Fruit fly (Drosophila melanogaster): ENCODE data around the gene CG43965.

- no peak for TF ChIP-seq CG1792 (GFP tag; optimal IDR thresholded peaks at IDR 0.05)
- no peak for TF ChIP-seq Blimp-1 (GFP tag; optimal IDR thresholded peaks at IDR 0.05)
- no peak for TF ChIP-seq CG6254 (GFP tag; optimal IDR thresholded peaks at IDR 0.05)
- no peak for TF ChIP-seq Fer1 (GFP tag; optimal IDR thresholded peaks at IDR 0.05)
- TF ChIP-seq Ssrp (tag; optimal IDR thresholded peaks at IDR 0.05), result no peak
- TF ChIP-seq MESR4 (GFP tag; optimal IDR thresholded peaks at IDR 0.05), result no peak
- TF ChIP-seq seq (GFP tag; IDR thresholded peaks at IDR 0.05), result no peak
- no peak for TF ChIP-seq CG42726 (GFP tag; IDR thresholded peaks at IDR 0.05; ENCODE audit: partially characterized antibody)
- TF ChIP-seq ro (GFP tag; IDR thresholded peaks at IDR 0.05), result no peak
- TF ChIP-seq Ada2b (GFP tag; IDR thresholded peaks at IDR 0.05), result no peak
- TF ChIP-seq corto (GFP tag; optimal IDR thresholded peaks at IDR 0.05), result no peak
Observed at dm6 chr3L:8748323-8748722, 22.7 kb upstream of the CG43965 start.
